Worm (Caenorhabditis elegans) whole organism, early embryonic: ENCODE results near the gene cbs-1.

Experiments
- B0310.2 ChIP-seq: sonication (generic microtip); optimal IDR thresholded peaks from 2 replicates; lab custom pipeline; 2016; ENCODE audit warnings: mild to moderate bottlenecking, missing genetic modification characterization, missing compliant biosample characterization
- F13C5.2 ChIP-seq: sonication (generic microtip); optimal IDR thresholded peaks from 2 replicates; lab custom pipeline; 2017; ENCODE audit warnings: mild to moderate bottlenecking, missing genetic modification characterization, inconsistent platforms, missing compliant biosample characterization
- aly-1 ChIP-seq: sonication (generic microtip); optimal IDR thresholded peaks from 2 replicates; lab custom pipeline; 2016; ENCODE audit warnings: missing genetic modification characterization, missing compliant biosample characterization
- ama-1 ChIP-seq: fragments of 150-350 bp; optimal IDR thresholded peaks from 2 replicates; lab custom pipeline; 2014
- ceh-13 ChIP-seq: fragments of 200-800 bp; sonication (Bioruptor generic); optimal IDR thresholded peaks from 2 replicates; lab custom pipeline; 2018; ENCODE audit warnings: mild to moderate bottlenecking, missing genetic modification characterization, missing compliant biosample characterization
- ceh-36 ChIP-seq: sonication (generic microtip); optimal IDR thresholded peaks from 2 replicates; lab custom pipeline; 2016; ENCODE audit warnings: missing genetic modification characterization, inconsistent platforms, missing compliant biosample characterization
- ets-7 ChIP-seq: sonication (generic microtip); optimal IDR thresholded peaks from 2 replicates; lab custom pipeline; 2016; ENCODE audit warnings: missing genotype, missing genetic modification characterization, missing compliant biosample characterization
- flt-1 ChIP-seq: fragments of 200-800 bp; sonication (Bioruptor generic); IDR thresholded peaks from 2 replicates; pipeline ENCODE4 v1.3.6; 2022; ENCODE audit warnings: missing genetic modification characterization, missing compliant biosample characterization
- hmbx-1 ChIP-seq: sonication (generic microtip); optimal IDR thresholded peaks from 2 replicates; lab custom pipeline; 2016; ENCODE audit warnings: mild to moderate bottlenecking, missing genetic modification characterization, missing compliant biosample characterization
- hmg-4 ChIP-seq: fragments of 200-800 bp; sonication (Bioruptor generic); optimal IDR thresholded peaks from 2 replicates; lab custom pipeline; 2018; ENCODE audit warnings: mild to moderate bottlenecking, missing genetic modification characterization, missing compliant biosample characterization
- hnd-1 ChIP-seq: sonication (generic microtip); optimal IDR thresholded peaks from 2 replicates; lab custom pipeline; 2016; ENCODE audit warnings: missing genetic modification characterization, missing compliant biosample characterization
- pes-1 ChIP-seq: fragments of 200-800 bp; sonication (Bioruptor generic); IDR thresholded peaks from 2 replicates; pipeline ENCODE4 v1.3.6; 2022; ENCODE audit warnings: missing genetic modification reagents, missing genetic modification characterization, missing compliant biosample characterization
- scrt-1 ChIP-seq: fragments of 200-800 bp; sonication (Bioruptor generic); IDR thresholded peaks from 2 replicates; pipeline ENCODE4 v1.3.6; 2022; ENCODE audit warnings: missing genetic modification characterization, missing compliant biosample characterization
- sea-1 ChIP-seq: fragments of 200-800 bp; sonication (Bioruptor generic); conservative IDR thresholded peaks from 2 replicates; pipeline ENCODE4 v1.3.6; 2022; ENCODE audit warnings: missing genetic modification characterization, missing compliant biosample characterization
- tbx-11 ChIP-seq: fragments of 200-800 bp; sonication (Bioruptor generic); IDR thresholded peaks from 2 replicates; pipeline ENCODE4 v1.3.6; 2022; ENCODE audit warnings: missing genetic modification characterization, missing compliant biosample characterization
- tbx-37 ChIP-seq: fragments of 200-800 bp; sonication (Bioruptor generic); conservative IDR thresholded peaks from 2 replicates; pipeline ENCODE4 v1.3.6; 2022; ENCODE audit warnings: missing genetic modification reagents, missing genetic modification characterization, missing compliant biosample characterization
- tra-4 ChIP-seq: sonication (generic microtip); optimal IDR thresholded peaks from 2 replicates; lab custom pipeline; 2017; ENCODE audit warnings: missing genetic modification characterization, missing compliant biosample characterization

cbs-1 gene

DNA sequence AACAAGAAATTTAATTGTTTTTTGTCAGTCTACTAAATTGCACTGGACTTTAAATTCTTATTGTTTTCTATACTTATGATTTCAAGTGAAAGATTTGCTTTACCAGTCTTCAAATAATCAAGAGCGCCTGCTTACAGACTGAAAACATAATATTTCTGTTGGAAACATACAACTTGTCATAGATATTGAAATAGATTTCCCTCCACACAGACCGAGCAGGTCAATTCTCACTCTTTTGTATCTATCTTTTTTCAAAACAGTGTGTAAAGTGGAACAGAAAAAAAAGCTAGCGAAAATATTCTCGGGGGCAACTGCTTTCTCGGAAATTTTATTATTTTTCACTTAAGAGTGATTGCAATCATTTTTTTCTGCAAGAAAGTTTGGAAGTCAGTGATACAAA, 24.6 kb downstream of the cbs-1 start:
- TF ChIP-seq sea-1 (GFP tag; lab: Robert Waterston, UW): no peak

- TF ChIP-seq tra-4 (tag; lab: Kevin White, UChicago) (no peak), scrt-1 (GFP tag; lab: Robert Waterston, UW) (no peak), ceh-36 (tag; lab: Kevin White, UChicago) (no peak), B0310.2 (tag; lab: Kevin White, UChicago) (no peak), hnd-1 (tag; lab: Kevin White, UChicago) (no peak), tbx-37 (GFP tag; lab: Robert Waterston, UW) (no peak), aly-1 (tag; lab: Kevin White, UChicago) (no peak), pes-1 (no peak), ama-1 (lab: Kevin White, UChicago) (no peak), hmbx-1 (tag; lab: Kevin White, UChicago) (no peak), flt-1 (GFP tag; lab: Robert Waterston, UW) (no peak), hmg-4 (no peak), ceh-13 (GFP tag; lab: Kevin White, UChicago) (no peak), ets-7 (no peak), sea-1 (GFP tag; lab: Robert Waterston, UW) (no peak)
Measured at ce11 chrX:10079230-10079629, 25.2 kb downstream of the cbs-1 start.

- TF ChIP-seq ceh-13 (GFP tag; lab: Kevin White, UChicago) (no peak), pes-1 (no peak), ets-7 (no peak), tbx-37 (GFP tag; lab: Robert Waterston, UW) (no peak), tbx-11 (no peak), ama-1 (lab: Kevin White, UChicago) (no peak), hnd-1 (tag; lab: Kevin White, UChicago) (no peak)
Measured at ce11 chrX:10081077-10081476, 27.0 kb downstream of the cbs-1 start.

DNA sequence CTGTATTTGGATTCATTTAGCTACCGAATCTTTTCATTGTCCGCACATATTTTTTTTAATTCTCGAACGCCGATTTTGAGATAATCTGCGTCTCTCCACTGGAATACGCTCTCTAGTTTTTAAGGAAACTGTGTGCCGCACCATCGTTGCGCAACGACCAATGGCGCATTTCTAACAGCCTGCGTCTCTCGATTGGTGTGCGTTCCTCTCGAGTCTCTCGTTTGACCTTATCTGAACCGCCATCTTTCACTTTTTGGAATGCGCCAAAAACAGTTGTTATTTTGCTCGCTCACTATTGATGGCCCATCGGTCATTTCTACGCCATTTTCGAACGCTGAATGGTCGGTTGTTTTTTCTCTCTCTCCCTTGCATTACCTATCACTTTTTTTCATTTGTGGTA, 29.2 kb downstream of the cbs-1 start:
- TF ChIP-seq ceh-36 (tag; lab: Kevin White, UChicago): no peak
- TF ChIP-seq tbx-11: no peak
- no peak for TF ChIP-seq sea-1 (GFP tag; lab: Robert Waterston, UW)
- TF ChIP-seq scrt-1 (GFP tag; lab: Robert Waterston, UW): no peak
- no peak for TF ChIP-seq flt-1 (GFP tag; lab: Robert Waterston, UW)
- TF ChIP-seq tra-4 (tag; lab: Kevin White, UChicago): no peak
- no peak for TF ChIP-seq hmbx-1 (tag; lab: Kevin White, UChicago)
- no peak for TF ChIP-seq ets-7
- no peak for TF ChIP-seq ama-1 (lab: Kevin White, UChicago)
- no peak for TF ChIP-seq F13C5.2 (tag; lab: Kevin White, UChicago)
- no peak for TF ChIP-seq tbx-37 (GFP tag; lab: Robert Waterston, UW)
- TF ChIP-seq B0310.2 (tag; lab: Kevin White, UChicago): no peak
- no peak for TF ChIP-seq ceh-13 (GFP tag; lab: Kevin White, UChicago)
- TF ChIP-seq aly-1 (tag; lab: Kevin White, UChicago): no peak
- TF ChIP-seq hmg-4: no peak
- no peak for TF ChIP-seq hnd-1 (tag; lab: Kevin White, UChicago)
- TF ChIP-seq pes-1: no peak

DNA sequence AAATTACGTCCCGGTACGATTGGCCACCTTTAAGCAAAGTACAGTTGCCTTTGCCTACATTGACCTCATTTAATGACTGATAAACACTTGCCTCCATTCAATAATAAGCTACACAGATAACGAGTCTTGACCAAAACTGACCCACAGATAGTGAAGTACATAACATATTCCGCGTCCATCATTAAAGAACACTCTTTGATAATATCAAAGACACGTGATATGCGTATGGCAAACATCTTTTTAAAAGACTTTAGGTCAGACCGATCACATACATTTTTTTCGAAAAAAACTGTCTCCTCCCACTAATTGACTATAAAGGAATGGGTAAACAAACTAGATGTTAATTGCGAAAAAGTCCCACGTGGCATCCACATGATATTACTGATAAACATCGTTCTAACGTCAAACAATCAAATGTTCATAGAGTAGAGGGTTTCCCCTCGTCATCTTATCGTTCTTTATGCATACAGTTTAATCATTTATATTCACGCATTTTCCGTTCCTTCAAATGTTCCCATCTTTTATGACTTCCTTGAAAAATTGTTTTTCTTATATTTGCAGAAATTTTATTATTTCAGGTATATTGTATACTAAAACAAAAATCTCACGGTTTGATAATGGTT, 30.1 kb downstream of the cbs-1 start, which contains the start of gene W07E11.1:
Gene W07E11.1 (plus strand): TSS at position 573 of the 623 bp plus-strand sequence.
- TF ChIP-seq F13C5.2 (tag; lab: Kevin White, UChicago) (no peak), ceh-36 (tag; lab: Kevin White, UChicago) (no peak), tra-4 (tag; lab: Kevin White, UChicago) (no peak), pes-1 (no peak), hmg-4 (no peak), scrt-1 (GFP tag; lab: Robert Waterston, UW) (no peak), sea-1 (GFP tag; lab: Robert Waterston, UW) (no peak), hnd-1 (tag; lab: Kevin White, UChicago) (no peak), ets-7 (no peak), tbx-11 (no peak), B0310.2 (tag; lab: Kevin White, UChicago) (no peak), flt-1 (GFP tag; lab: Robert Waterston, UW) (no peak), ceh-13 (GFP tag; lab: Kevin White, UChicago) (no peak), tbx-37 (GFP tag; lab: Robert Waterston, UW) (no peak), hmbx-1 (tag; lab: Kevin White, UChicago) (no peak), ama-1 (lab: Kevin White, UChicago) (no peak), aly-1 (tag; lab: Kevin White, UChicago) (no peak)

ce11 chrX:10085073-10085472, 31.0 kb downstream of the cbs-1 start:
- TF ChIP-seq scrt-1 (GFP tag; lab: Robert Waterston, UW) (no peak), aly-1 (tag; lab: Kevin White, UChicago) (no peak), ceh-36 (tag; lab: Kevin White, UChicago) (no peak), ceh-13 (GFP tag; lab: Kevin White, UChicago) (no peak), tbx-37 (GFP tag; lab: Robert Waterston, UW) (no peak), F13C5.2 (tag; lab: Kevin White, UChicago) (no peak), hmbx-1 (tag; lab: Kevin White, UChicago) (no peak)

DNA sequence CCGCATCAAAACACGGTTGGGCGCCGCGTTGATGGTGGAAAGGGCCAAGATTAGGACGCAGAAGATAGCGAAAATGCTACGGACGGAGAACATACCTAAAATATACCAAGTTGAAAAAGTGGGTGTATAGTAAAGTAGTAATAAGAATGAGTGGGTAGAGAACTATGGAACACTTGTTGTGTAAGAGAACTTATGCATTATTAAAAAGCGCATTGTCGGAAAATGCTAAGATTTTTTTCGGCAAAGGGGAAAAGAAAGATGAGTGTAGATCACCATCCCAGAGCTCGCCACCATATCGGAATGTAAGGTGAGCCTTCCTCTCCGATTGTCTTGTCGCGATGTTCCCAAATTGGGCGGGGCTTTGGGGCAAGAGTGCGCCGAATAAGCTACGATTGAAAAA, 33.8 kb downstream of the cbs-1 start, which contains the start of gene flp-28:
Gene flp-28 (minus strand): TSS at position 101 of the 400 bp plus-strand sequence.
- TF ChIP-seq ama-1 (lab: Kevin White, UChicago) (no peak), flt-1 (GFP tag; lab: Robert Waterston, UW) (no peak), pes-1 (no peak), tbx-37 (GFP tag; lab: Robert Waterston, UW) (no peak), ceh-13 (GFP tag; lab: Kevin White, UChicago) (no peak), hmg-4 (no peak), F13C5.2 (tag; lab: Kevin White, UChicago) (no peak), hmbx-1 (tag; lab: Kevin White, UChicago) (no peak), scrt-1 (GFP tag; lab: Robert Waterston, UW) (no peak)
